Fruit fly (Drosophila melanogaster) whole organism, embryonic: Measurements from ENCODE around the gene COX7AL2.

Experiments
- B-H1 ChIP-seq: fragments of 200-800 bp; sonication (Bioruptor generic); IDR thresholded peaks from 3 replicates; pipeline ENCODE4 v1.3.6; 2022; ENCODE audit warnings: missing biosample characterization, missing genetic modification characterization
- Blimp-1 ChIP-seq: fragments of 200-800 bp; sonication (Bioruptor generic); optimal IDR thresholded peaks from 3 replicates; lab custom pipeline; 2018; ENCODE audit warnings: missing biosample characterization, missing genetic modification characterization, mild to moderate bottlenecking, moderate library complexity, missing genetic modification reagents
- BtbVII ChIP-seq: fragments of 200-800 bp; sonication (Bioruptor generic); optimal IDR thresholded peaks from 3 replicates; lab custom pipeline; 2017; ENCODE audit warnings: missing biosample characterization, mild to moderate bottlenecking, missing genetic modification characterization
- CG12744 ChIP-seq: fragments of 200-800 bp; sonication (Bioruptor generic); optimal IDR thresholded peaks from 2 replicates; lab custom pipeline; 2016; ENCODE audit warnings: missing biosample characterization, missing genetic modification characterization
- CG12769 ChIP-seq: fragments of 200-800 bp; sonication (Bioruptor generic); optimal IDR thresholded peaks from 2 replicates; lab custom pipeline; 2019; ENCODE audit warnings: missing biosample characterization, mild to moderate bottlenecking, missing genetic modification characterization, moderate library complexity
- CG14860 ChIP-seq: fragments of 200-800 bp; sonication (Bioruptor generic); IDR thresholded peaks from 3 replicates; pipeline ENCODE4 v1.3.6; 2022; ENCODE audit warnings: missing biosample characterization, missing genetic modification characterization; ENCODE audit not compliant: partially characterized antibody
- CG15011 ChIP-seq: fragments of 200-800 bp; sonication (Bioruptor generic); optimal IDR thresholded peaks from 3 replicates; lab custom pipeline; 2018; ENCODE audit warnings: missing biosample characterization, mild to moderate bottlenecking, missing genetic modification characterization
- CG16813 ChIP-seq: fragments of 200-800 bp; sonication (Bioruptor generic); IDR thresholded peaks from 3 replicates; pipeline ENCODE4 v1.3.6; 2022; ENCODE audit warnings: missing biosample characterization, missing genetic modification characterization; ENCODE audit not compliant: partially characterized antibody
- CG17612 ChIP-seq: fragments of 200-800 bp; sonication (Bioruptor generic); IDR thresholded peaks from 2 replicates; pipeline ENCODE4 v1.3.6; 2022; ENCODE audit warnings: missing biosample characterization, missing genetic modification characterization
- CG18599 ChIP-seq: fragments of 200-800 bp; sonication (Bioruptor generic); optimal IDR thresholded peaks from 3 replicates; lab custom pipeline; 2017; ENCODE audit warnings: missing biosample characterization, missing genetic modification characterization, mild to moderate bottlenecking, moderate library complexity, missing genetic modification reagents
- CG32532 ChIP-seq: fragments of 200-800 bp; sonication (Bioruptor generic); IDR thresholded peaks from 2 replicates; pipeline ENCODE4 v1.3.6; 2022; ENCODE audit warnings: missing biosample characterization, missing genetic modification characterization
- CG4282 ChIP-seq: fragments of 200-800 bp; sonication (Bioruptor generic); optimal IDR thresholded peaks from 2 replicates; lab custom pipeline; 2016; ENCODE audit warnings: missing biosample characterization, missing genetic modification characterization
- CG5245 ChIP-seq: fragments of 200-800 bp; sonication (Bioruptor generic); optimal IDR thresholded peaks from 3 replicates; lab custom pipeline; 2016; ENCODE audit warnings: missing biosample characterization, missing genetic modification characterization
- CG5953 ChIP-seq: fragments of 200-800 bp; sonication (Bioruptor generic); IDR thresholded peaks from 2 replicates; pipeline ENCODE4 v1.3.6; 2022; ENCODE audit warnings: missing biosample characterization, missing genetic modification characterization
- CG8281 ChIP-seq: fragments of 200-800 bp; sonication (Bioruptor generic); optimal IDR thresholded peaks from 2 replicates; lab custom pipeline; 2018; ENCODE audit warnings: missing biosample characterization, mild to moderate bottlenecking, missing genetic modification characterization, moderate library complexity
- CkIIα-i1 ChIP-seq: fragments of 200-800 bp; sonication (Bioruptor generic); IDR thresholded peaks from 2 replicates; pipeline ENCODE4 v1.3.6; 2022; ENCODE audit warnings: missing biosample characterization, missing genetic modification characterization
- Dref ChIP-seq: fragments of 200-800 bp; sonication (Bioruptor generic); IDR thresholded peaks from 2 replicates; pipeline ENCODE4 v1.3.6; 2022; ENCODE audit warnings: missing biosample characterization, missing genetic modification characterization
- Ets97D ChIP-seq: fragments of 200-800 bp; sonication (Bioruptor generic); optimal IDR thresholded peaks from 3 replicates; lab custom pipeline; 2016; ENCODE audit warnings: missing biosample characterization, missing genetic modification characterization
- HmgD ChIP-seq: fragments of 200-800 bp; sonication (Bioruptor generic); optimal IDR thresholded peaks from 3 replicates; lab custom pipeline; 2016; ENCODE audit warnings: missing biosample characterization, missing genetic modification characterization
- MBD-R2 ChIP-seq: fragments of 200-800 bp; sonication (Bioruptor generic); IDR thresholded peaks from 2 replicates; pipeline ENCODE4 v1.3.6; 2022; ENCODE audit warnings: missing biosample characterization, missing genetic modification characterization
- Sin3A ChIP-seq: fragments of >200 bp; optimal IDR thresholded peaks from 2 replicates; lab custom pipeline; 2018
- al ChIP-seq: fragments of 200-800 bp; sonication (Bioruptor generic); IDR thresholded peaks from 2 replicates; pipeline ENCODE4 v1.3.6; 2022; ENCODE audit warnings: missing biosample characterization, missing genetic modification characterization
- bbx ChIP-seq: fragments of 200-800 bp; sonication (Bioruptor generic); IDR thresholded peaks from 2 replicates; pipeline ENCODE4 v1.3.6; 2022; ENCODE audit warnings: missing biosample characterization, missing genetic modification characterization; ENCODE audit not compliant: partially characterized antibody
- br ChIP-seq: fragments of >200 bp; optimal IDR thresholded peaks from 2 replicates; lab custom pipeline; 2017
- cas ChIP-seq: fragments of 200-800 bp; sonication (Bioruptor generic); IDR thresholded peaks from 2 replicates; pipeline ENCODE4 v1.3.6; 2022; ENCODE audit warnings: missing biosample characterization, missing genetic modification characterization
- caup ChIP-seq: fragments of 200-800 bp; sonication (Bioruptor generic); optimal IDR thresholded peaks from 3 replicates; lab custom pipeline; 2017; ENCODE audit warnings: missing biosample characterization, mild to moderate bottlenecking, missing genetic modification characterization, moderate library complexity; ENCODE audit not compliant: severe bottlenecking
- chinmo ChIP-seq: fragments of 200-800 bp; sonication (Bioruptor generic); IDR thresholded peaks from 4 replicates; pipeline ENCODE4 v1.3.6; 2022; ENCODE audit warnings: missing biosample characterization, missing genetic modification characterization; ENCODE audit not compliant: partially characterized antibody
- chm ChIP-seq: fragments of 200-800 bp; sonication (Bioruptor generic); IDR thresholded peaks from 2 replicates; pipeline ENCODE4 v1.3.6; 2022; ENCODE audit warnings: missing biosample characterization, missing genetic modification characterization
- da ChIP-seq: fragments of 200-800 bp; sonication (Bioruptor generic); optimal IDR thresholded peaks from 2 replicates; lab custom pipeline; 2016; ENCODE audit warnings: missing biosample characterization, missing genetic modification characterization
- disco-r ChIP-seq: fragments of 200-800 bp; sonication (Bioruptor generic); optimal IDR thresholded peaks from 2 replicates; lab custom pipeline; 2016; ENCODE audit warnings: missing biosample characterization, missing genetic modification characterization
- lmd ChIP-seq: fragments of 200-800 bp; sonication (Bioruptor generic); IDR thresholded peaks from 2 replicates; pipeline ENCODE4 v1.3.6; 2022; ENCODE audit warnings: missing biosample characterization, missing genetic modification characterization
- lola ChIP-seq, 3 experiments: fragments of >200 bp in 2 of 3; fragments of 200-800 bp in 1 of 3; sonication (Bioruptor generic) in 1 of 3; optimal IDR thresholded peaks; 2 replicates each; lab custom pipeline; 2017 to 2019; ENCODE audit warnings: missing biosample characterization in 3 of 3, missing genetic modification characterization in 3 of 3, mild to moderate bottlenecking in 1 of 3, moderate library complexity in 1 of 3
- nerfin-1 ChIP-seq: fragments of 200-800 bp; sonication (Bioruptor generic); optimal IDR thresholded peaks from 3 replicates; lab custom pipeline; 2019; ENCODE audit warnings: missing biosample characterization, mild to moderate bottlenecking, missing genetic modification characterization, moderate library complexity
- otp ChIP-seq: fragments of 200-800 bp; sonication (Bioruptor generic); IDR thresholded peaks from 3 replicates; pipeline ENCODE4, ENCODE4 v1.3.6; 2022; ENCODE audit warnings: missing biosample characterization, missing genetic modification characterization
- pnt ChIP-seq: fragments of 200-800 bp; sonication (Bioruptor generic); optimal IDR thresholded peaks from 3 replicates; lab custom pipeline; 2016; ENCODE audit warnings: missing biosample characterization, missing genetic modification characterization
- ro ChIP-seq: fragments of 200-800 bp; sonication (Bioruptor generic); IDR thresholded peaks from 2 replicates; pipeline ENCODE4 v1.3.6; 2022; ENCODE audit warnings: missing biosample characterization, missing genetic modification characterization
- row ChIP-seq: fragments of 200-800 bp; sonication (Bioruptor generic); IDR thresholded peaks from 3 replicates; pipeline ENCODE4 v1.3.6; 2022; ENCODE audit warnings: missing biosample characterization, missing genetic modification characterization
- salm ChIP-seq: fragments of 200-800 bp; sonication (Bioruptor generic); optimal IDR thresholded peaks from 2 replicates; lab custom pipeline; 2018; ENCODE audit warnings: missing biosample characterization, mild to moderate bottlenecking, missing genetic modification characterization
- sc ChIP-seq, 3 experiments: fragments of >200 bp in 2 of 3; fragments of 200-800 bp in 1 of 3; sonication (Bioruptor generic) in 1 of 3; optimal IDR thresholded peaks; 2 replicates in 2 of 3; 3 replicates in 1 of 3; lab custom pipeline; 2017; ENCODE audit warnings: mild to moderate bottlenecking in 1 of 3, missing biosample characterization in 1 of 3, missing genetic modification characterization in 1 of 3, missing genetic modification reagents in 1 of 3
- scrt ChIP-seq: fragments of 200-800 bp; sonication (Bioruptor generic); optimal IDR thresholded peaks from 2 replicates; lab custom pipeline; 2018; ENCODE audit warnings: missing biosample characterization, mild to moderate bottlenecking, missing genetic modification characterization, moderate library complexity
- slbo ChIP-seq: fragments of 200-800 bp; sonication (Bioruptor generic); IDR thresholded peaks from 2 replicates; pipeline ENCODE4 v1.3.6; 2022; ENCODE audit warnings: missing biosample characterization, missing genetic modification characterization
- slou ChIP-seq: fragments of 200-800 bp; sonication (Bioruptor generic); optimal IDR thresholded peaks from 3 replicates; lab custom pipeline; 2016; ENCODE audit warnings: missing biosample characterization, missing genetic modification characterization
- sna ChIP-seq: fragments of 200-800 bp; sonication (Bioruptor generic); IDR thresholded peaks from 2 replicates; pipeline ENCODE4 v1.3.6; 2022; ENCODE audit warnings: missing biosample characterization, missing genetic modification characterization; ENCODE audit not compliant: partially characterized antibody
- so ChIP-seq: fragments of 200-800 bp; sonication (Bioruptor generic); IDR thresholded peaks from 3 replicates; pipeline ENCODE4 v1.3.6; 2022; ENCODE audit warnings: missing biosample characterization, missing genetic modification characterization
- tio ChIP-seq: fragments of 200-800 bp; sonication (Bioruptor generic); optimal IDR thresholded peaks from 2 replicates; lab custom pipeline; 2017; ENCODE audit warnings: missing biosample characterization, missing genetic modification characterization, inconsistent platforms
- tup ChIP-seq: fragments of 200-800 bp; sonication (Bioruptor generic); optimal IDR thresholded peaks from 2 replicates; lab custom pipeline; 2016; ENCODE audit warnings: missing biosample characterization, mild to moderate bottlenecking, missing genetic modification characterization, moderate library complexity
- unc-4 ChIP-seq: fragments of 200-800 bp; sonication (Bioruptor generic); IDR thresholded peaks from 2 replicates; pipeline ENCODE4 v1.3.6; 2022; ENCODE audit warnings: missing biosample characterization, missing genetic modification characterization; ENCODE audit not compliant: partially characterized antibody
- unpg ChIP-seq: fragments of 200-800 bp; sonication (Bioruptor generic); optimal IDR thresholded peaks from 3 replicates; lab custom pipeline; 2018; ENCODE audit warnings: missing biosample characterization, mild to moderate bottlenecking, missing genetic modification characterization, moderate library complexity

Gene COX7AL2

dm6 chr2L:2161244-2162243, 36.2 kb downstream of the COX7AL2 start (continued):
- TF ChIP-seq so (GFP tag; lab: Robert Waterston, UW) (no peak; the same call in 2 of the 3 replicates), chinmo (GFP tag; lab: Robert Waterston, UW) (peak; percentile 92; the same call in 3 of the 4 replicates), CG4282 (GFP tag; lab: Kevin White, UChicago) (no peak), pnt (GFP tag; lab: Kevin White, UChicago) (peak; percentile 53), CG12769 (peak; percentile 98), unpg (GFP tag; lab: Kevin White, UChicago) (peak; percentile 7), disco-r (GFP tag; lab: Kevin White, UChicago) (peak; percentile 10), nerfin-1 (no peak), br (lab: Kevin White, UChicago) (no peak), caup (GFP tag; lab: Kevin White, UChicago) (no peak), bbx (GFP tag; lab: Robert Waterston, UW) (peak; percentile 49; the same call in 1 of the 2 replicates), lmd (GFP tag; lab: Robert Waterston, UW) (peak; percentile 36; the same call in 1 of the 2 replicates), salm (tag; lab: Kevin White, UChicago) (no peak), row (peak; percentile 83), Ets97D (GFP tag; lab: Kevin White, UChicago) (no peak), CG5953 (GFP tag; lab: Robert Waterston, UW) (no peak), CG16813 (GFP tag; lab: Robert Waterston, UW) (no peak), ro (GFP tag; lab: Robert Waterston, UW) (no peak), chm (GFP tag; lab: Robert Waterston, UW) (peak; percentile 34; the same call in 1 of the 2 replicates), al (no peak), slou (GFP tag; lab: Kevin White, UChicago) (no peak), da (GFP tag; lab: Kevin White, UChicago) (no peak), B-H1 (GFP tag; lab: Robert Waterston, UW) (no peak; the same call in 2 of the 3 replicates), BtbVII (GFP tag; lab: Kevin White, UChicago) (no peak), sc (optimal IDR thresholded peaks at IDR 0.05; lab: Kevin White, UChicago) (no peak), sc (GFP tag; optimal IDR thresholded peaks at IDR 0.05; lab: Kevin White, UChicago) (peak; percentile 64), cas (no peak), lola (GFP tag; optimal IDR thresholded peaks at IDR 0.05; lab: Kevin White, UChicago) (peak in 1 of 3 experiments; percentile 80), otp (GFP tag; lab: Robert Waterston, UW) (no peak), CG15011 (GFP tag; lab: Kevin White, UChicago) (no peak), CG8281 (tag; lab: Kevin White, UChicago) (no peak), CG12744 (GFP tag; lab: Kevin White, UChicago) (no peak), Blimp-1 (GFP tag; lab: Kevin White, UChicago) (no peak), CG17612 (GFP tag; lab: Robert Waterston, UW) (no peak), MBD-R2 (GFP tag; lab: Robert Waterston, UW) (no peak; the same call in 1 of the 2 replicates), CG14860 (GFP tag; lab: Robert Waterston, UW) (no peak), tup (GFP tag; lab: Kevin White, UChicago) (no peak), slbo (peak; percentile 63), HmgD (no peak), tio (GFP tag; lab: Kevin White, UChicago) (no peak), CkIIα-i1 (GFP tag; lab: Robert Waterston, UW) (no peak), Dref (no peak), Sin3A (lab: Kevin White, UChicago) (no peak), sna (GFP tag; lab: Robert Waterston, UW) (0 out of 2 replicates have a peak, but pooled peaks have one; percentile 39), CG18599 (GFP tag; lab: Kevin White, UChicago) (peak; percentile 45), CG32532 (GFP tag; lab: Robert Waterston, UW) (no peak), CG5245 (GFP tag; lab: Kevin White, UChicago) (no peak), scrt (no peak), unc-4 (GFP tag; lab: Robert Waterston, UW) (no peak)
